Fruit fly (Drosophila melanogaster) whole organism, embryonic: ENCODE results near the gene CG43163.
A peak's percentile ranks its signal among the peaks of the same experiment; 100 is the strongest.

Experiments used
- CG1024 ChIP-seq: fragments of 200-800 bp; sonication (Bioruptor generic); IDR thresholded peaks from 2 replicates; pipeline ENCODE4 v1.3.6; 2022; ENCODE audit warnings: missing biosample characterization, missing genetic modification characterization
- CG10462 ChIP-seq: fragments of 200-800 bp; sonication (Bioruptor generic); optimal IDR thresholded peaks from 2 replicates; lab custom pipeline; 2016; ENCODE audit warnings: missing biosample characterization, missing genetic modification characterization
- CG11085 ChIP-seq: fragments of 200-800 bp; sonication (Bioruptor generic); IDR thresholded peaks from 2 replicates; pipeline ENCODE4 v1.3.6; 2022; ENCODE audit warnings: missing biosample characterization, missing genetic modification characterization
- CG11398 ChIP-seq: fragments of 200-800 bp; sonication (Bioruptor generic); optimal IDR thresholded peaks from 2 replicates; lab custom pipeline; 2016; ENCODE audit warnings: missing biosample characterization, missing genetic modification characterization
- CG11456 ChIP-seq: fragments of 200-800 bp; sonication (Bioruptor generic); IDR thresholded peaks from 3 replicates; pipeline ENCODE4 v1.3.6; 2022; ENCODE audit warnings: missing biosample characterization, missing genetic modification characterization
- CG14965 ChIP-seq: fragments of 200-800 bp; sonication (Bioruptor generic); optimal IDR thresholded peaks from 2 replicates; lab custom pipeline; 2016; ENCODE audit warnings: missing biosample characterization, missing genetic modification characterization, borderline replicate concordance
- CG15479 ChIP-seq: fragments of 200-800 bp; sonication (Bioruptor generic); optimal IDR thresholded peaks from 3 replicates; lab custom pipeline; 2019; ENCODE audit warnings: missing biosample characterization, mild to moderate bottlenecking, missing genetic modification characterization, moderate library complexity
- CG15514 ChIP-seq: fragments of 200-800 bp; sonication (Bioruptor generic); optimal IDR thresholded peaks from 3 replicates; lab custom pipeline; 2017; ENCODE audit warnings: missing biosample characterization, missing genetic modification characterization, mild to moderate bottlenecking, moderate library complexity, missing genetic modification reagents
- CG17912 ChIP-seq: fragments of 200-800 bp; sonication (Bioruptor generic); optimal IDR thresholded peaks from 2 replicates; lab custom pipeline; 2018; ENCODE audit warnings: missing biosample characterization, mild to moderate bottlenecking, missing genetic modification characterization
- CG18476 ChIP-seq: fragments of 200-800 bp; sonication (Bioruptor generic); optimal IDR thresholded peaks from 2 replicates; lab custom pipeline; 2016; ENCODE audit warnings: missing biosample characterization, mild to moderate bottlenecking, missing genetic modification characterization
- CG2120 ChIP-seq: fragments of 200-800 bp; sonication (Bioruptor generic); optimal IDR thresholded peaks from 3 replicates; lab custom pipeline; 2016; ENCODE audit warnings: missing biosample characterization, missing genetic modification characterization
- CG3065 ChIP-seq: fragments of 200-800 bp; sonication (Bioruptor generic); optimal IDR thresholded peaks from 2 replicates; lab custom pipeline; 2016; ENCODE audit warnings: missing biosample characterization, missing genetic modification characterization
- CG42726 ChIP-seq: fragments of 200-800 bp; sonication (Bioruptor generic); IDR thresholded peaks from 2 replicates; pipeline ENCODE4 v1.3.6; 2022; ENCODE audit warnings: missing biosample characterization, missing genetic modification characterization; ENCODE audit not compliant: partially characterized antibody
- CG4282 ChIP-seq: fragments of 200-800 bp; sonication (Bioruptor generic); optimal IDR thresholded peaks from 2 replicates; lab custom pipeline; 2016; ENCODE audit warnings: missing biosample characterization, missing genetic modification characterization
- CG4854 ChIP-seq: fragments of 200-800 bp; sonication (Bioruptor generic); optimal IDR thresholded peaks from 2 replicates; lab custom pipeline; 2016; ENCODE audit warnings: missing biosample characterization, missing genetic modification characterization, inconsistent platforms
- CG5180 ChIP-seq: fragments of 200-800 bp; sonication (Bioruptor generic); optimal IDR thresholded peaks from 3 replicates; lab custom pipeline; 2017; ENCODE audit warnings: missing biosample characterization, missing genetic modification characterization, mild to moderate bottlenecking, moderate library complexity, missing genetic modification reagents
- CG5953 ChIP-seq: fragments of 200-800 bp; sonication (Bioruptor generic); IDR thresholded peaks from 2 replicates; pipeline ENCODE4 v1.3.6; 2022; ENCODE audit warnings: missing biosample characterization, missing genetic modification characterization
- CG8089 ChIP-seq: fragments of 200-800 bp; sonication (Bioruptor generic); optimal IDR thresholded peaks from 3 replicates; lab custom pipeline; 2016; ENCODE audit warnings: missing biosample characterization, missing genetic modification characterization
- CG8359 ChIP-seq: fragments of 200-800 bp; sonication (Bioruptor generic); optimal IDR thresholded peaks from 2 replicates; lab custom pipeline; 2017; ENCODE audit warnings: missing biosample characterization, mild to moderate bottlenecking, missing genetic modification characterization, borderline replicate concordance
- CG8924 ChIP-seq: fragments of 200-800 bp; optimal IDR thresholded peaks from 3 replicates; lab custom pipeline; 2019; ENCODE audit warnings: missing biosample characterization, mild to moderate bottlenecking, missing genetic modification characterization, moderate library complexity
- CG9727 ChIP-seq: fragments of 200-800 bp; sonication (Bioruptor generic); optimal IDR thresholded peaks from 3 replicates; lab custom pipeline; 2017; ENCODE audit warnings: missing biosample characterization, mild to moderate bottlenecking, missing genetic modification characterization
- Chrac-16 ChIP-seq: fragments of 200-800 bp; sonication (Bioruptor generic); optimal IDR thresholded peaks from 3 replicates; lab custom pipeline; 2016; ENCODE audit warnings: missing biosample characterization, missing genetic modification characterization
- D ChIP-seq, 2 experiments: fragments of 200-800 bp in 1 of 2; fragments of >200 bp in 1 of 2; sonication (Bioruptor generic) in 1 of 2; optimal IDR thresholded peaks; 2 replicates in 1 of 2; 3 replicates in 1 of 2; lab custom pipeline; 2017; ENCODE audit warnings: mild to moderate bottlenecking in 1 of 2, missing biosample characterization in 1 of 2, missing genetic modification characterization in 1 of 2, missing genetic modification reagents in 1 of 2
- Dip3 ChIP-seq: fragments of 200-800 bp; sonication (Bioruptor generic); optimal IDR thresholded peaks from 3 replicates; lab custom pipeline; 2016; ENCODE audit warnings: missing biosample characterization, missing genetic modification characterization
- Dll ChIP-seq: fragments of 200-800 bp; sonication (Bioruptor generic); IDR thresholded peaks from 4 replicates; pipeline ENCODE4 v1.3.6; 2022; ENCODE audit warnings: missing biosample characterization, missing genetic modification characterization; ENCODE audit not compliant: partially characterized antibody
- Doc3 ChIP-seq: fragments of 200-800 bp; sonication (Bioruptor generic); IDR thresholded peaks from 3 replicates; pipeline ENCODE4 v1.3.6; 2022; ENCODE audit warnings: missing biosample characterization, missing genetic modification characterization; ENCODE audit not compliant: partially characterized antibody
- Gsc ChIP-seq: fragments of 200-800 bp; sonication (Bioruptor generic); IDR thresholded peaks from 2 replicates; pipeline ENCODE4 v1.3.6; 2022; ENCODE audit warnings: missing biosample characterization, missing genetic modification characterization
- HmgD ChIP-seq: fragments of 200-800 bp; sonication (Bioruptor generic); optimal IDR thresholded peaks from 3 replicates; lab custom pipeline; 2016; ENCODE audit warnings: missing biosample characterization, missing genetic modification characterization
- HmgZ ChIP-seq: fragments of 200-800 bp; sonication (Bioruptor generic); optimal IDR thresholded peaks from 2 replicates; lab custom pipeline; 2018; ENCODE audit warnings: missing biosample characterization, mild to moderate bottlenecking, missing genetic modification characterization
- Hmr ChIP-seq: fragments of 200-800 bp; sonication (Bioruptor generic); optimal IDR thresholded peaks from 3 replicates; lab custom pipeline; 2017; ENCODE audit warnings: mild to moderate bottlenecking, missing biosample characterization, missing genetic modification reagents, missing genetic modification characterization
- Poxn ChIP-seq: fragments of 200-800 bp; sonication (Bioruptor generic); IDR thresholded peaks from 2 replicates; pipeline ENCODE4 v1.3.6; 2022; ENCODE audit warnings: missing biosample characterization, missing genetic modification characterization
- YL-1 ChIP-seq: fragments of 200-800 bp; sonication (Bioruptor generic); optimal IDR thresholded peaks from 3 replicates; lab custom pipeline; 2017; ENCODE audit warnings: missing biosample characterization, mild to moderate bottlenecking, missing genetic modification characterization
- danr ChIP-seq: fragments of 200-800 bp; sonication (Bioruptor generic); IDR thresholded peaks from 2 replicates; pipeline ENCODE4 v1.3.6; 2022; ENCODE audit warnings: missing biosample characterization, missing genetic modification characterization
- gce ChIP-seq: fragments of 200-800 bp; sonication (Bioruptor generic); IDR thresholded peaks from 3 replicates; pipeline ENCODE4 v1.3.6; 2022; ENCODE audit warnings: missing biosample characterization, missing genetic modification characterization
- gcm ChIP-seq: fragments of 200-800 bp; sonication (Bioruptor generic); optimal IDR thresholded peaks from 2 replicates; lab custom pipeline; 2019; ENCODE audit warnings: missing biosample characterization, mild to moderate bottlenecking, missing genetic modification characterization, moderate library complexity
- gsb ChIP-seq: fragments of 200-800 bp; sonication (Bioruptor generic); IDR thresholded peaks from 2 replicates; pipeline ENCODE4 v1.3.6; 2022; ENCODE audit warnings: missing biosample characterization, missing genetic modification characterization
- ham ChIP-seq: fragments of 200-800 bp; sonication (Bioruptor generic); IDR thresholded peaks from 2 replicates; pipeline ENCODE4 v1.3.6; 2022; ENCODE audit warnings: missing biosample characterization, missing genetic modification characterization
- kah ChIP-seq: fragments of 200-800 bp; sonication (Bioruptor generic); optimal IDR thresholded peaks from 2 replicates; lab custom pipeline; 2018; ENCODE audit warnings: missing biosample characterization, mild to moderate bottlenecking, missing genetic modification characterization
- lov ChIP-seq, 2 experiments: fragments of 200-800 bp in 1 of 2; fragments of >200 bp in 1 of 2; sonication (Bioruptor generic) in 1 of 2; IDR thresholded peaks in 1 of 2; optimal IDR thresholded peaks in 1 of 2; 2 replicates in 1 of 2; 3 replicates in 1 of 2; pipeline versions ENCODE4 v1.3.6 to Lab custom; 2017 to 2022; ENCODE audit warnings: missing biosample characterization in 1 of 2, missing genetic modification characterization in 1 of 2
- luna ChIP-seq: fragments of 200-800 bp; sonication (Bioruptor generic); optimal IDR thresholded peaks from 2 replicates; lab custom pipeline; 2016; ENCODE audit warnings: missing biosample characterization, missing genetic modification characterization
- mam ChIP-seq: fragments of 200-800 bp; sonication (Bioruptor generic); optimal IDR thresholded peaks from 3 replicates; lab custom pipeline; 2016; ENCODE audit warnings: missing biosample characterization, missing genetic modification characterization
- nau ChIP-seq: fragments of 200-800 bp; sonication (Bioruptor generic); optimal IDR thresholded peaks from 3 replicates; lab custom pipeline; 2017; ENCODE audit warnings: missing biosample characterization, mild to moderate bottlenecking, missing genetic modification characterization, missing genetic modification reagents
- row ChIP-seq: fragments of 200-800 bp; sonication (Bioruptor generic); IDR thresholded peaks from 3 replicates; pipeline ENCODE4 v1.3.6; 2022; ENCODE audit warnings: missing biosample characterization, missing genetic modification characterization
- sd ChIP-seq: fragments of 200-800 bp; sonication (Bioruptor generic); optimal IDR thresholded peaks from 3 replicates; lab custom pipeline; 2018; ENCODE audit warnings: missing biosample characterization, mild to moderate bottlenecking, missing genetic modification characterization, moderate library complexity
- slbo ChIP-seq: fragments of 200-800 bp; sonication (Bioruptor generic); IDR thresholded peaks from 2 replicates; pipeline ENCODE4 v1.3.6; 2022; ENCODE audit warnings: missing biosample characterization, missing genetic modification characterization
- sqz ChIP-seq: fragments of 200-800 bp; sonication (Bioruptor generic); optimal IDR thresholded peaks from 3 replicates; lab custom pipeline; 2018; ENCODE audit warnings: missing biosample characterization, mild to moderate bottlenecking, missing genetic modification characterization
- tna ChIP-seq: fragments of 200-800 bp; sonication (Bioruptor generic); IDR thresholded peaks from 2 replicates; pipeline ENCODE4 v1.3.6; 2022; ENCODE audit warnings: missing biosample characterization, missing genetic modification characterization; ENCODE audit not compliant: partially characterized antibody
- vfl ChIP-seq: fragments of 200-800 bp; sonication (Bioruptor generic); optimal IDR thresholded peaks from 2 replicates; lab custom pipeline; 2016; ENCODE audit warnings: missing biosample characterization, missing genetic modification characterization

The CG43163 gene

DNA sequence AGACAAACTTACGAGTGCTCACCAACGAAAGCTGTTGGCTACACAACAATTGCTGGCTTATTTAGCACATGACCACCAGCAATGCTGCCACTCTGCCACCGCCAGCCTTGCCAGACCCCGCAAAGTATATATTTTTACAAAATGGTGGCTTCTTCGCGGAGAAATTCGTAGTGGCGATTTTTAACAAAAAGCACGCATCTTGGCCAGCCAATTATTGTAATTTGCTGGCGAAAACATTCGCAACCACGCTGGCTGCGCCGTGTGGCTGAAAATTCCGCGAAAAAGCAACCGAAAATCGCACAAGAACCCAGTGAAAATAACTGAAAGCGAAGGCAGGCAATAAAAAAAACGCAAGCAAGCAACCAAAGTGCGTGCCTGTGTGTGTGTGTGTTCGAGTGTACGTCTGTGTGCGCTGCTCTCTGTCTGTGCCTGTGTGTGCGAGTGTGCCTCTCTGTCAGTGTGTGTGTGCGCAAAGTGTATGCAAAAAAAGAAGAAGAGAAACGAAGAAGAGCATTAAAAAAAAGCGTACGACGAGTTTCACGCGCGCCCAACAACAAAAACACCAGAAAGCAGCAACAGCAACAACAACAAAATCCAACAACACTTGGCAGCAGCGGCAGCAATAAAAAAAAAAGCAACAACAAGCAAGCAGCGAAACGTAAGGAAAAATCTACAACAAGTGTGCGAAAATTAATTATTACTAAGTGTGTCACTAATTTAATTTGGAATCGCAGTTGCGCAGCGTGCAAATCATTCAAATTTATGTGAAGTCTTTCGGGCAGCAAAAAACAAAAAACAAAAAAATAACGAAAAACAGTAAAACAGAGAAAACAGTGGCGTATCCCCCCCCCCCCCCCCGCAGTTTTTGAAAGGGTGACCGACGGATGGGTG is 56.9 kb downstream of the CG43163 start, which contains the start of gene Gug (continued):
- TF ChIP-seq CG5953 (no peak), Gsc (GFP tag; lab: Robert Waterston, UW) (no peak), mam (GFP tag; lab: Kevin White, UChicago) (no peak), HmgZ (no peak), CG4282 (GFP tag; lab: Kevin White, UChicago) (no peak), CG1024 (GFP tag; lab: Robert Waterston, UW) (no peak), CG15514 (GFP tag; lab: Kevin White, UChicago) (peak; percentile 38), D (optimal IDR thresholded peaks at IDR 0.05; lab: Kevin White, UChicago) (peak; percentile 76), D (GFP tag; optimal IDR thresholded peaks at IDR 0.05; lab: Kevin White, UChicago) (no peak), sd (tag; lab: Kevin White, UChicago) (peak; percentile 31), Chrac-16 (no peak), Doc3 (GFP tag; lab: Robert Waterston, UW) (no peak), gcm (GFP tag; lab: Kevin White, UChicago) (no peak), sqz (GFP tag; lab: Kevin White, UChicago) (peak; percentile 98), kah (no peak), CG3065 (no peak), CG42726 (GFP tag; lab: Robert Waterston, UW) (peak; percentile 11; the same call in 1 of the 2 replicates), CG17912 (GFP tag; lab: Kevin White, UChicago) (no peak), Dll (GFP tag; lab: Robert Waterston, UW) (no peak), Dip3 (no peak), CG8359 (no peak), CG18476 (GFP tag; lab: Kevin White, UChicago) (no peak), vfl (no peak), danr (GFP tag; lab: Robert Waterston, UW) (no peak), CG9727 (no peak), CG15479 (peak; percentile 84), CG5180 (GFP tag; lab: Kevin White, UChicago) (peak; percentile 13), luna (no peak), ham (GFP tag; lab: Robert Waterston, UW) (no peak), tna (no peak), CG2120 (GFP tag; lab: Kevin White, UChicago) (no peak), nau (GFP tag; lab: Kevin White, UChicago) (no peak), slbo (peak; percentile 24; the same call in 1 of the 2 replicates), Hmr (no peak), CG8089 (GFP tag; lab: Kevin White, UChicago) (no peak), CG11085 (GFP tag; lab: Robert Waterston, UW) (0 out of 2 replicates have a peak, but pooled peaks have one; percentile 10), YL-1 (peak; percentile 86), gce (no peak), CG11398 (GFP tag; lab: Kevin White, UChicago) (no peak), CG8924 (tag; lab: Kevin White, UChicago) (no peak), gsb (GFP tag; lab: Robert Waterston, UW) (no peak), lov (optimal IDR thresholded peaks at IDR 0.05; lab: Kevin White, UChicago) (peak; percentile 2), lov (GFP tag; IDR thresholded peaks at IDR 0.05; lab: Robert Waterston, UW) (no peak), CG14965 (GFP tag; lab: Kevin White, UChicago) (no peak), CG4854 (GFP tag; lab: Kevin White, UChicago) (no peak), row (GFP tag; lab: Robert Waterston, UW) (peak; percentile 41; the same call in 2 of the 3 replicates), HmgD (GFP tag; lab: Kevin White, UChicago) (no peak), CG10462 (GFP tag; lab: Kevin White, UChicago) (no peak), CG11456 (GFP tag; lab: Robert Waterston, UW) (no peak), Poxn (GFP tag; lab: Robert Waterston, UW) (no peak)
